Worm (Caenorhabditis elegans) whole organism, L4/young adult: ENCODE results near the gene F44G3.7.

Experiments
- W03F9.2 ChIP-seq: fragments of 150-350 bp; optimal IDR thresholded peaks from 2 replicates; lab custom pipeline; 2014; ENCODE audit warnings: missing biosample characterization, missing genetic modification characterization
- dao-5 ChIP-seq: sonication (generic microtip); optimal IDR thresholded peaks from 2 replicates; lab custom pipeline; 2016; ENCODE audit warnings: missing genotype, missing genetic modification characterization, moderate library complexity, missing compliant biosample characterization
- him-1 ChIP-seq: sonication (generic microtip); optimal IDR thresholded peaks from 2 replicates; lab custom pipeline; 2016; ENCODE audit warnings: missing genotype, missing genetic modification reagents, missing genetic modification characterization, missing compliant biosample characterization

DNA sequence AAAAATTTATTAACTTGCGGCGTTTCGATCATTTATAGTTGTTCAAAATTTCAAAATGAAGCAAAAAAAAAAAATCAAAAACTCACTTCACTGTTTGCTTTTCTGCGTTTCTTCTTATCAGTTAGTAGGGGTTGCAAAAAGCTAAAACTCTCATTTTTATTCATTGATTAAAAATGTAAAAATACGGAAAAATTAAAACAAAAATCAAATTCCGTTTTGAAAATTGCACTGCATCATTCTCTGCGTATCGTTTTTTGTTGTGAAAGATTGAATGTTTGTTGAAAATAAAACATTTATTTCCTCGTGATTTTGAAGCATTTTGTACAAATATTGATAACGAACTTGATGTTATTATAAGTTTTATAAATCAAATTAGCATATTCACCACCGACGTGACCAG lies 7.8 kb downstream of the F44G3.7 start:
- TF ChIP-seq dao-5 (tag; lab: Kevin White, UChicago) (no peak), him-1 (no peak), W03F9.2 (tag; lab: Kevin White, UChicago) (no peak)
